Fruit fly (Drosophila melanogaster) whole organism, embryonic: ENCODE results near the gene stck.

Experiments
- Antp ChIP-seq: fragments of 200-800 bp; sonication (Bioruptor generic); optimal IDR thresholded peaks from 3 replicates; lab custom pipeline; 2016; ENCODE audit warnings: missing biosample characterization, missing genetic modification characterization
- CG11695 ChIP-seq: fragments of 200-800 bp; sonication (Bioruptor generic); IDR thresholded peaks from 3 replicates; pipeline ENCODE4 v1.3.6; 2022; ENCODE audit warnings: missing biosample characterization, missing genetic modification characterization
- CG11723 ChIP-seq: fragments of 200-800 bp; sonication (Bioruptor generic); optimal IDR thresholded peaks from 2 replicates; lab custom pipeline; 2017; ENCODE audit warnings: missing biosample characterization, mild to moderate bottlenecking, missing genetic modification characterization
- CG12219 ChIP-seq: fragments of 200-800 bp; sonication (Bioruptor generic); optimal IDR thresholded peaks from 3 replicates; lab custom pipeline; 2018; ENCODE audit warnings: missing biosample characterization, mild to moderate bottlenecking, missing genetic modification characterization
- CG12391 ChIP-seq: fragments of 200-800 bp; sonication (Bioruptor generic); optimal IDR thresholded peaks from 3 replicates; lab custom pipeline; 2018; ENCODE audit warnings: missing biosample characterization, mild to moderate bottlenecking, missing genetic modification characterization, moderate library complexity
- CG12769 ChIP-seq: fragments of 200-800 bp; sonication (Bioruptor generic); optimal IDR thresholded peaks from 2 replicates; lab custom pipeline; 2019; ENCODE audit warnings: missing biosample characterization, mild to moderate bottlenecking, missing genetic modification characterization, moderate library complexity
- CG13296 ChIP-seq: fragments of 200-800 bp; sonication (Bioruptor generic); optimal IDR thresholded peaks from 3 replicates; lab custom pipeline; 2018; ENCODE audit warnings: missing biosample characterization, mild to moderate bottlenecking, missing genetic modification characterization
- CG13624 ChIP-seq: fragments of 200-800 bp; sonication (Bioruptor generic); optimal IDR thresholded peaks from 2 replicates; lab custom pipeline; 2016; ENCODE audit warnings: missing biosample characterization, missing genetic modification characterization
- CG17359 ChIP-seq: fragments of 200-800 bp; sonication (Bioruptor generic); optimal IDR thresholded peaks from 3 replicates; lab custom pipeline; 2018; ENCODE audit warnings: missing biosample characterization, mild to moderate bottlenecking, missing genetic modification characterization, moderate library complexity
- CG17829 ChIP-seq: fragments of 200-800 bp; optimal IDR thresholded peaks from 2 replicates; lab custom pipeline; 2019; ENCODE audit warnings: missing biosample characterization, mild to moderate bottlenecking, missing genetic modification characterization, moderate library complexity
- CG1832 ChIP-seq: fragments of 200-800 bp; sonication (Bioruptor generic); optimal IDR thresholded peaks from 2 replicates; lab custom pipeline; 2017; ENCODE audit warnings: missing biosample characterization, mild to moderate bottlenecking, missing genetic modification characterization, inconsistent platforms
- CG18619 ChIP-seq: fragments of 200-800 bp; sonication (Bioruptor generic); optimal IDR thresholded peaks from 3 replicates; lab custom pipeline; 2017; ENCODE audit warnings: missing biosample characterization, mild to moderate bottlenecking, missing genetic modification characterization
- CG18764 ChIP-seq: fragments of 200-800 bp; sonication (Bioruptor generic); optimal IDR thresholded peaks from 3 replicates; lab custom pipeline; 2016; ENCODE audit warnings: missing biosample characterization, missing genetic modification characterization
- CG30020 ChIP-seq: fragments of 200-800 bp; optimal IDR thresholded peaks from 2 replicates; lab custom pipeline; 2019; ENCODE audit warnings: missing biosample characterization, mild to moderate bottlenecking, missing genetic modification characterization, moderate library complexity
- CG30431 ChIP-seq: fragments of 200-800 bp; sonication (Bioruptor generic); optimal IDR thresholded peaks from 2 replicates; lab custom pipeline; 2017; ENCODE audit warnings: missing biosample characterization, missing genetic modification characterization
- CG3065 ChIP-seq: fragments of 200-800 bp; sonication (Bioruptor generic); optimal IDR thresholded peaks from 2 replicates; lab custom pipeline; 2016; ENCODE audit warnings: missing biosample characterization, missing genetic modification characterization
- CG5245 ChIP-seq: fragments of 200-800 bp; sonication (Bioruptor generic); optimal IDR thresholded peaks from 3 replicates; lab custom pipeline; 2016; ENCODE audit warnings: missing biosample characterization, missing genetic modification characterization
- CG6765 ChIP-seq: fragments of 200-800 bp; sonication (Bioruptor generic); optimal IDR thresholded peaks from 3 replicates; lab custom pipeline; 2017; ENCODE audit warnings: missing biosample characterization, mild to moderate bottlenecking, missing genetic modification characterization
- CG7357 ChIP-seq: fragments of 200-800 bp; sonication (Bioruptor generic); IDR thresholded peaks from 3 replicates; pipeline ENCODE4 v1.3.6; 2022; ENCODE audit warnings: missing biosample characterization, missing genetic modification characterization
- CG8944 ChIP-seq: fragments of 200-800 bp; sonication (Bioruptor generic); optimal IDR thresholded peaks from 3 replicates; lab custom pipeline; 2016; ENCODE audit warnings: missing biosample characterization, missing genetic modification characterization
- CG9609 ChIP-seq: fragments of 200-800 bp; sonication (Bioruptor generic); optimal IDR thresholded peaks from 3 replicates; lab custom pipeline; 2016; ENCODE audit warnings: missing biosample characterization, missing genetic modification characterization
- CHES-1-like ChIP-seq: fragments of 200-800 bp; sonication (Bioruptor generic); optimal IDR thresholded peaks from 2 replicates; lab custom pipeline; 2016; ENCODE audit warnings: missing biosample characterization, missing genetic modification characterization
- Chrac-16 ChIP-seq: fragments of 200-800 bp; sonication (Bioruptor generic); optimal IDR thresholded peaks from 3 replicates; lab custom pipeline; 2016; ENCODE audit warnings: missing biosample characterization, missing genetic modification characterization
- D19B ChIP-seq: fragments of 200-800 bp; sonication (Bioruptor generic); optimal IDR thresholded peaks from 2 replicates; lab custom pipeline; 2017; ENCODE audit warnings: missing biosample characterization, mild to moderate bottlenecking, missing genetic modification characterization
- Dfd ChIP-seq, 2 experiments: fragments of >200 bp; optimal IDR thresholded peaks; 2 replicates each; lab custom pipeline; 2017; ENCODE audit warnings: missing biosample characterization in 2 of 2, missing genetic modification characterization in 2 of 2
- Doc2 ChIP-seq: fragments of 200-800 bp; sonication (Bioruptor generic); IDR thresholded peaks from 2 replicates; pipeline ENCODE4 v1.3.6; 2022; ENCODE audit warnings: missing biosample characterization, missing genetic modification characterization
- HmgZ ChIP-seq: fragments of 200-800 bp; sonication (Bioruptor generic); optimal IDR thresholded peaks from 2 replicates; lab custom pipeline; 2018; ENCODE audit warnings: missing biosample characterization, mild to moderate bottlenecking, missing genetic modification characterization
- Lhr ChIP-seq: fragments of 200-800 bp; sonication (Bioruptor generic); optimal IDR thresholded peaks from 3 replicates; lab custom pipeline; 2017; ENCODE audit warnings: mild to moderate bottlenecking, missing biosample characterization, missing genetic modification reagents, missing genetic modification characterization
- Mes4 ChIP-seq: fragments of 200-800 bp; sonication (Bioruptor generic); optimal IDR thresholded peaks from 2 replicates; lab custom pipeline; 2016; ENCODE audit warnings: missing biosample characterization, missing genetic modification characterization
- Oaz ChIP-seq: fragments of 200-800 bp; sonication (Bioruptor generic); IDR thresholded peaks from 2 replicates; pipeline ENCODE4 v1.3.6; 2022; ENCODE audit warnings: missing biosample characterization, missing genetic modification characterization
- Ravus ChIP-seq: fragments of 200-800 bp; sonication (Bioruptor generic); IDR thresholded peaks from 2 replicates; pipeline ENCODE4 v1.3.6; 2022; ENCODE audit warnings: missing biosample characterization, missing genetic modification characterization
- Sry-δ ChIP-seq: fragments of 200-800 bp; sonication (Bioruptor generic); optimal IDR thresholded peaks from 2 replicates; lab custom pipeline; 2016; ENCODE audit warnings: missing biosample characterization, missing genetic modification characterization
- abd-A ChIP-seq: fragments of 200-800 bp; sonication (Bioruptor generic); optimal IDR thresholded peaks from 3 replicates; lab custom pipeline; 2019; ENCODE audit warnings: missing biosample characterization, mild to moderate bottlenecking, missing genetic modification characterization, moderate library complexity
- crc ChIP-seq: fragments of 200-800 bp; sonication (Bioruptor generic); optimal IDR thresholded peaks from 2 replicates; lab custom pipeline; 2016; ENCODE audit warnings: missing biosample characterization, missing genetic modification characterization
- disco-r ChIP-seq: fragments of 200-800 bp; sonication (Bioruptor generic); optimal IDR thresholded peaks from 2 replicates; lab custom pipeline; 2016; ENCODE audit warnings: missing biosample characterization, missing genetic modification characterization
- fu2 ChIP-seq: fragments of 200-800 bp; sonication (Bioruptor generic); optimal IDR thresholded peaks from 2 replicates; lab custom pipeline; 2016; ENCODE audit warnings: missing biosample characterization, missing genetic modification characterization
- gce ChIP-seq: fragments of 200-800 bp; sonication (Bioruptor generic); IDR thresholded peaks from 3 replicates; pipeline ENCODE4 v1.3.6; 2022; ENCODE audit warnings: missing biosample characterization, missing genetic modification characterization
- grau ChIP-seq: fragments of 200-800 bp; optimal IDR thresholded peaks from 3 replicates; lab custom pipeline; 2019; ENCODE audit warnings: missing biosample characterization, mild to moderate bottlenecking, missing genetic modification characterization, moderate library complexity
- gsb-n ChIP-seq: fragments of 200-800 bp; sonication (Bioruptor generic); optimal IDR thresholded peaks from 3 replicates; lab custom pipeline; 2018; ENCODE audit warnings: missing biosample characterization, mild to moderate bottlenecking, missing genetic modification characterization
- hbn ChIP-seq: fragments of 200-800 bp; sonication (Bioruptor generic); IDR thresholded peaks from 2 replicates; pipeline ENCODE4 v1.3.6; 2022; ENCODE audit warnings: missing biosample characterization, missing genetic modification characterization; ENCODE audit not compliant: partially characterized antibody
- kah ChIP-seq: fragments of 200-800 bp; sonication (Bioruptor generic); optimal IDR thresholded peaks from 2 replicates; lab custom pipeline; 2018; ENCODE audit warnings: missing biosample characterization, mild to moderate bottlenecking, missing genetic modification characterization
- knrl ChIP-seq: fragments of 200-800 bp; sonication (Bioruptor generic); IDR thresholded peaks from 3 replicates; pipeline ENCODE4 v1.3.6; 2022; ENCODE audit warnings: missing biosample characterization, missing genetic modification characterization; ENCODE audit not compliant: partially characterized antibody
- mam ChIP-seq: fragments of 200-800 bp; sonication (Bioruptor generic); optimal IDR thresholded peaks from 3 replicates; lab custom pipeline; 2016; ENCODE audit warnings: missing biosample characterization, missing genetic modification characterization
- mld ChIP-seq: fragments of 200-800 bp; sonication (Bioruptor generic); IDR thresholded peaks from 3 replicates; pipeline ENCODE4 v1.3.6; 2022; ENCODE audit warnings: missing biosample characterization, missing genetic modification characterization; ENCODE audit not compliant: partially characterized antibody
- nau ChIP-seq: fragments of 200-800 bp; sonication (Bioruptor generic); optimal IDR thresholded peaks from 3 replicates; lab custom pipeline; 2017; ENCODE audit warnings: missing biosample characterization, mild to moderate bottlenecking, missing genetic modification characterization, missing genetic modification reagents
- nerfin-1 ChIP-seq: fragments of 200-800 bp; sonication (Bioruptor generic); optimal IDR thresholded peaks from 3 replicates; lab custom pipeline; 2019; ENCODE audit warnings: missing biosample characterization, mild to moderate bottlenecking, missing genetic modification characterization, moderate library complexity
- pita ChIP-seq: fragments of 200-800 bp; sonication (Bioruptor generic); optimal IDR thresholded peaks from 2 replicates; lab custom pipeline; 2017; ENCODE audit warnings: missing biosample characterization, mild to moderate bottlenecking, missing genetic modification characterization
- ranshi ChIP-seq: fragments of 200-800 bp; sonication (Bioruptor generic); IDR thresholded peaks from 2 replicates; pipeline ENCODE4 v1.3.6; 2022; ENCODE audit warnings: missing biosample characterization, missing genetic modification characterization
- slou ChIP-seq: fragments of 200-800 bp; sonication (Bioruptor generic); optimal IDR thresholded peaks from 3 replicates; lab custom pipeline; 2016; ENCODE audit warnings: missing biosample characterization, missing genetic modification characterization
- wek ChIP-seq: fragments of 200-800 bp; sonication (Bioruptor generic); optimal IDR thresholded peaks from 3 replicates; lab custom pipeline; 2018; ENCODE audit warnings: missing biosample characterization, mild to moderate bottlenecking, missing genetic modification characterization, moderate library complexity
- zf30C ChIP-seq: fragments of 200-800 bp; sonication (Bioruptor generic); optimal IDR thresholded peaks from 3 replicates; lab custom pipeline; 2018; ENCODE audit warnings: missing biosample characterization, mild to moderate bottlenecking, missing genetic modification characterization

The stck gene

DNA sequence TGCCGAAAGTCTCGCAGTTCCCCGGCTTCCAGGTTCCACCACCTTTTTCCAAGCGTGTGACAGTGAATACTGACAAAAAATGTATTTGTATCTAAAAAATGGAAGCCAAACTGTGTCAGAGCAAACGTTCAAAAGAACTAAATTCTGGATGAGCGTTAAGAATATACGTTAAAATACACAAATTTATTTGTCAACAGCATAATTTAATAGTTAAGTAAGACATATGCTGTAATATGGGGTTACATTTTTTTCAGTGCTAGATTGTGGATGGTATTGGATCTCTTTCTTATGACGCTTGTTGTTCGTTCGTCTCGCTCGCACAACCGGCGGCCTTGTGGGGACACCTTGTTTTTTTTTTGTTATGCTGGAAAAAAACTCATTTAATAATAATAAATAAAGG lies 1.2 kb upstream of the stck start (continued):
- peak; percentile 91 for TF ChIP-seq ranshi (GFP tag; lab: Robert Waterston, UW)
- peak; percentile 85 for TF ChIP-seq CG30431
- no peak for TF ChIP-seq mld (GFP tag; lab: Robert Waterston, UW)
- TF ChIP-seq fu2 (GFP tag; lab: Kevin White, UChicago) = peak; percentile 97
- peak; percentile 92 for TF ChIP-seq slou
- TF ChIP-seq Sry-δ (GFP tag; lab: Kevin White, UChicago) = peak; percentile 60
- peak; percentile 91 for TF ChIP-seq CG13296 (GFP tag; lab: Kevin White, UChicago)
- TF ChIP-seq CG12391 (tag; lab: Kevin White, UChicago) = peak; percentile 95
- no peak for TF ChIP-seq pita (GFP tag; lab: Kevin White, UChicago)
- peak; percentile 95 for TF ChIP-seq Chrac-16
- peak; percentile 83 for TF ChIP-seq nerfin-1 (tag; lab: Kevin White, UChicago)
- peak; percentile 96 for TF ChIP-seq Antp (GFP tag; lab: Kevin White, UChicago)
- peak; percentile 9 for TF ChIP-seq Lhr
- no peak for TF ChIP-seq knrl (GFP tag; lab: Robert Waterston, UW)
- peak; percentile 96 for TF ChIP-seq CG18619 (GFP tag; lab: Kevin White, UChicago)
- TF ChIP-seq CG13624 (GFP tag; lab: Kevin White, UChicago) = peak; percentile 99
- peak; percentile 98 for TF ChIP-seq mam
- peak; percentile 89 for TF ChIP-seq Mes4
- peak; percentile 92 for TF ChIP-seq CG18764 (GFP tag; lab: Kevin White, UChicago)
- peak; percentile 80 for TF ChIP-seq CG11723
- peak; percentile 83; the same call in 1 of the 2 replicates for TF ChIP-seq Doc2
- TF ChIP-seq CG6765 (GFP tag; lab: Kevin White, UChicago) = peak; percentile 93
- peak; percentile 99 for TF ChIP-seq HmgZ (tag; lab: Kevin White, UChicago)
- peak; percentile 89 for TF ChIP-seq gce (GFP tag; lab: Robert Waterston, UW)
- TF ChIP-seq CG17829 (tag; lab: Kevin White, UChicago) = peak; percentile 88
- peak; percentile 99 for TF ChIP-seq CG12769
- TF ChIP-seq CG8944 = peak; percentile 96
- peak; percentile 44 for TF ChIP-seq kah (GFP tag; lab: Kevin White, UChicago)
- TF ChIP-seq Dfd (GFP tag; optimal IDR thresholded peaks at IDR 0.05; lab: Kevin White, UChicago) = peak in 1 of 2 experiments; percentile 60
- TF ChIP-seq CG11695 (GFP tag; lab: Robert Waterston, UW) = peak; percentile 96
- TF ChIP-seq zf30C = peak; percentile 90
- TF ChIP-seq CG30020 (tag; lab: Kevin White, UChicago) = peak; percentile 17
- TF ChIP-seq gsb-n (tag; lab: Kevin White, UChicago) = peak; percentile 83
- TF ChIP-seq Oaz (GFP tag; lab: Robert Waterston, UW) = peak; percentile 88
- peak; percentile 96 for TF ChIP-seq CG17359 (tag; lab: Kevin White, UChicago)
- TF ChIP-seq abd-A (tag; lab: Kevin White, UChicago) = peak; percentile 80
- no peak for TF ChIP-seq CG1832 (GFP tag; lab: Kevin White, UChicago)
- peak; percentile 94 for TF ChIP-seq CG12219 (GFP tag; lab: Kevin White, UChicago)
- peak; percentile 97 for TF ChIP-seq grau (tag; lab: Kevin White, UChicago)
- peak; percentile 96 for TF ChIP-seq crc (GFP tag; lab: Kevin White, UChicago)
- TF ChIP-seq CG5245 (GFP tag; lab: Kevin White, UChicago) = peak; percentile 92
- TF ChIP-seq CHES-1-like (GFP tag; lab: Kevin White, UChicago) = peak; percentile 97
- peak; percentile 78; the same call in 2 of the 3 replicates for TF ChIP-seq CG7357
- peak; percentile 75 for TF ChIP-seq wek (GFP tag; lab: Kevin White, UChicago)
- peak; percentile 91 for TF ChIP-seq Ravus (GFP tag; lab: Robert Waterston, UW)
- peak; percentile 75 for TF ChIP-seq CG3065 (GFP tag; lab: Kevin White, UChicago)
- peak; percentile 94 for TF ChIP-seq disco-r (GFP tag; lab: Kevin White, UChicago)
- peak; percentile 90 for TF ChIP-seq D19B
- TF ChIP-seq CG9609 (GFP tag; lab: Kevin White, UChicago) = peak; percentile 96
- TF ChIP-seq hbn (GFP tag; lab: Robert Waterston, UW) = no peak
- peak; percentile 88 for TF ChIP-seq nau (GFP tag; lab: Kevin White, UChicago)
